Worm (Caenorhabditis elegans): ENCODE measurements around the gene sap-140.
A peak's percentile ranks its signal among the peaks of the same experiment; 100 is the strongest.

Gene sap-140

ce11 chrIII:7494850-7495314 is 4.7 kb upstream of the sap-140 start (continued):
- TF ChIP-seq nfya-2 (GFP tag; IDR thresholded peaks at IDR 0.05) (peak; percentile 94), F39B2.1 (GFP tag; IDR thresholded peaks at IDR 0.05) (peak; percentile 70), egrh-3 (GFP tag; IDR thresholded peaks at IDR 0.05) (no peak), ccch-3 (GFP tag; optimal IDR thresholded peaks at IDR 0.05) (no peak), gei-17 (GFP tag; optimal IDR thresholded peaks at IDR 0.05) (no peak), B0261.1 (tag; optimal IDR thresholded peaks at IDR 0.05) (peak; percentile 34), efl-1 (GFP tag; optimal IDR thresholded peaks at IDR 0.05) (no peak), B0336.3 (GFP tag; IDR thresholded peaks at IDR 0.05) (peak; percentile 90), snpc-3.4 (tag; optimal IDR thresholded peaks at IDR 0.05) (peak; percentile 48), ama-1 (optimal IDR thresholded peaks at IDR 0.05) (no peak), ama-1 (GFP tag; optimal IDR thresholded peaks at IDR 0.05) (peak; percentile 53 to 90), hmg-1.2 (GFP tag; IDR thresholded peaks at IDR 0.05) (peak; percentile 34), F49E8.2 (tag; optimal IDR thresholded peaks at IDR 0.05; ENCODE audit: insufficient read depth) (peak; percentile 66), dpff-1 (tag; optimal IDR thresholded peaks at IDR 0.05) (peak; percentile 87), tbx-9 (tag; optimal IDR thresholded peaks at IDR 0.05; ENCODE audit: borderline replicate concordance) (peak; percentile 94), let-526 (GFP tag; IDR thresholded peaks at IDR 0.05) (no peak), xnd-1 (tag; optimal IDR thresholded peaks at IDR 0.05) (peak; percentile 44), sptf-2 (GFP tag; optimal IDR thresholded peaks at IDR 0.05) (no peak), cebp-1 (GFP tag; IDR thresholded peaks at IDR 0.05) (no peak), cebp-1 (tag; optimal IDR thresholded peaks at IDR 0.05) (peak; percentile 45), mxl-1 (tag; optimal IDR thresholded peaks at IDR 0.05) (no peak), snpc-4 (GFP tag; optimal IDR thresholded peaks at IDR 0.05) (no peak), snpc-4 (tag; optimal IDR thresholded peaks at IDR 0.05) (peak in 1 of 4 experiments; percentile 38), let-607 (tag; optimal IDR thresholded peaks at IDR 0.05) (no peak), D2030.7 (GFP tag; IDR thresholded peaks at IDR 0.05) (peak; percentile 30; the same call in 1 of the 2 replicates), K12H6.12 (tag; optimal IDR thresholded peaks at IDR 0.05) (no peak), F52B5.7 (tag; optimal IDR thresholded peaks at IDR 0.05) (peak; percentile 89), tbp1 (GFP tag; optimal IDR thresholded peaks at IDR 0.05) (peak; percentile 43), unc-62 (GFP tag; optimal IDR thresholded peaks at IDR 0.05) (no peak), ztf-6 (GFP tag; IDR thresholded peaks at IDR 0.05) (no peak), dpl-1 (GFP tag; optimal IDR thresholded peaks at IDR 0.05) (no peak), ztf-3 (GFP tag; optimal IDR thresholded peaks at IDR 0.05) (no peak), somi-1 (GFP tag; optimal IDR thresholded peaks at IDR 0.05) (peak; percentile 47), B0035.1 (tag; optimal IDR thresholded peaks at IDR 0.05) (peak; percentile 51), bed-2 (GFP tag; IDR thresholded peaks at IDR 0.05) (no peak), C06A6.2 (GFP tag; conservative IDR thresholded peaks at IDR 0.05) (no peak), ekl-4 (GFP tag; IDR thresholded peaks at IDR 0.05) (peak; percentile 76), K11D2.4 (GFP tag; IDR thresholded peaks at IDR 0.05) (no peak), Y53F4B.3 (GFP tag; IDR thresholded peaks at IDR 0.05) (no peak), lsl-1 (GFP tag; optimal IDR thresholded peaks at IDR 0.05) (peak; percentile 6), ceh-79 (tag; optimal IDR thresholded peaks at IDR 0.05) (peak; percentile 94), aptf-2 (GFP tag; conservative IDR thresholded peaks at IDR 0.05) (no peak), Y56A3A.18 (GFP tag; IDR thresholded peaks at IDR 0.05) (peak; percentile 81), zim-3 (tag; optimal IDR thresholded peaks at IDR 0.05) (peak; percentile 74), nhr-179 (tag; optimal IDR thresholded peaks at IDR 0.05) (no peak)
